Worm (Caenorhabditis elegans) whole organism, mixed stage, embryonic: ENCODE results near the gene lipl-6.

Source experiments
- lin-13 ChIP-seq: fragments of 150-350 bp; optimal IDR thresholded peaks from 2 replicates; lab custom pipeline; 2014; ENCODE audit warnings: missing biosample characterization, missing genetic modification characterization
- snpc-4 ChIP-seq: fragments of 150-350 bp; optimal IDR thresholded peaks from 2 replicates; lab custom pipeline; 2014; ENCODE audit warnings: missing biosample characterization, missing genetic modification characterization
- unc-62 ChIP-seq: fragments of 150-350 bp; optimal IDR thresholded peaks from 2 replicates; lab custom pipeline; 2014; ENCODE audit warnings: missing biosample characterization, missing genetic modification reagents, missing genetic modification characterization

- no peak for TF ChIP-seq unc-62 (GFP tag; lab: Kevin White, UChicago)
- TF ChIP-seq lin-13 (tag; lab: Kevin White, UChicago): no peak
- no peak for TF ChIP-seq snpc-4 (tag; lab: Kevin White, UChicago)
Observed at ce11 chrV:6928938-6929337, 5.2 kb downstream of the lipl-6 start, which contains the start of gene unc-68.
